Worm (Caenorhabditis elegans) whole organism, L2 larva: Measurements from ENCODE around the gene sri-10.

Experiments used
- ama-1 ChIP-seq: fragments of 150-350 bp; optimal IDR thresholded peaks from 2 replicates; lab custom pipeline; 2018; ENCODE audit warnings: inconsistent platforms
- ceh-16 ChIP-seq: fragments of 150-350 bp; optimal IDR thresholded peaks from 2 replicates; lab custom pipeline; 2014; ENCODE audit warnings: missing biosample characterization, missing genetic modification characterization
- elt-1 ChIP-seq: fragments of 150-350 bp; optimal IDR thresholded peaks from 2 replicates; lab custom pipeline; 2014; ENCODE audit warnings: missing biosample characterization, missing genetic modification characterization
- fos-1 ChIP-seq: fragments of 150-350 bp; optimal IDR thresholded peaks from 2 replicates; lab custom pipeline; 2014; ENCODE audit warnings: missing biosample characterization, missing genetic modification characterization
- lsy-2 ChIP-seq, 2 experiments: fragments of 150-350 bp in 1 of 2; sonication (generic microtip) in 1 of 2; optimal IDR thresholded peaks; 2 replicates each; lab custom pipeline; 2014 to 2017; ENCODE audit warnings: missing biosample characterization in 2 of 2, missing genetic modification characterization in 2 of 2
- nhr-11 ChIP-seq: fragments of 150-350 bp; optimal IDR thresholded peaks from 2 replicates; lab custom pipeline; 2014; ENCODE audit warnings: missing biosample characterization, missing genetic modification characterization
- nhr-21 ChIP-seq: fragments of 150-350 bp; optimal IDR thresholded peaks from 2 replicates; lab custom pipeline; 2014; ENCODE audit warnings: missing biosample characterization, missing genetic modification characterization
- nhr-25 ChIP-seq: fragments of 150-350 bp; sonication (generic microtip); optimal IDR thresholded peaks from 3 replicates; lab custom pipeline; 2014; ENCODE audit warnings: missing biosample characterization, missing genetic modification characterization
- nhr-6 ChIP-seq: fragments of 150-350 bp; optimal IDR thresholded peaks from 2 replicates; lab custom pipeline; 2014; ENCODE audit warnings: missing biosample characterization, missing genetic modification characterization
- nhr-77 ChIP-seq: fragments of 150-350 bp; optimal IDR thresholded peaks from 2 replicates; lab custom pipeline; 2014; ENCODE audit warnings: missing biosample characterization, missing genetic modification characterization
- snpc-4 ChIP-seq: fragments of 150-350 bp; optimal IDR thresholded peaks from 2 replicates; lab custom pipeline; 2014; ENCODE audit warnings: missing biosample characterization, missing genetic modification characterization
- unc-55 ChIP-seq: fragments of 150-350 bp; sonication (generic microtip); optimal IDR thresholded peaks from 3 replicates; lab custom pipeline; 2014; ENCODE audit warnings: missing biosample characterization, missing genetic modification reagents, missing genetic modification characterization
- unc-62 ChIP-seq: fragments of 150-350 bp; optimal IDR thresholded peaks from 2 replicates; lab custom pipeline; 2014; ENCODE audit warnings: missing biosample characterization, missing genetic modification reagents, missing genetic modification characterization

DNA sequence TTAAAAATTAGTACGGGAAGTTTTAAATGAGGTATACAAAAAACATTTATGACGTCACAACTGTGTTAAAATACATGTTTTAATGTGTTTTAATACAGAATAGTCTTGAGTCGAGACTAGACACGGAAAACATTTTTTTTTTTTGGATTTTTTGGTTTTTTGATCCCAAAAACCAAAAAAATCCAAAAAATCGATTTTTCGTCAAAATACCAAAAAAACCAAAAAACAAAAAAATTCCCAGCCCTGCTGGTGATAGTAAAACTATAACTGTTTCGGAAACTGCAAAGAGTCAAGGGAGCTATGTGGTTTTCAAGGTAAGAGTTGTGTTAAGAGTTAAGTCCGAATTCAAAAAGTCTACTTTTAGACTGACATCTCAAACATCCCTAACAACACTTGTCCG lies 45.2 kb downstream of the sri-10 start, which contains the start of gene F11D11.4:
- TF ChIP-seq nhr-11 (tag; lab: Kevin White, UChicago) (no peak), snpc-4 (tag; lab: Kevin White, UChicago) (no peak), nhr-77 (no peak), unc-55 (GFP tag; lab: Kevin White, UChicago) (no peak), nhr-6 (tag; lab: Kevin White, UChicago) (no peak), nhr-25 (no peak), ama-1 (no peak), elt-1 (tag; lab: Kevin White, UChicago) (no peak), unc-62 (no peak), nhr-21 (tag; lab: Kevin White, UChicago) (no peak), fos-1 (tag; lab: Kevin White, UChicago) (no peak), lsy-2 (tag; optimal IDR thresholded peaks at IDR 0.05; lab: Kevin White, UChicago) (no peak), ceh-16 (tag; lab: Kevin White, UChicago) (no peak)
